Worm (Caenorhabditis elegans): ENCODE measurements around the gene sgca-1.

The sgca-1 gene

DNA sequence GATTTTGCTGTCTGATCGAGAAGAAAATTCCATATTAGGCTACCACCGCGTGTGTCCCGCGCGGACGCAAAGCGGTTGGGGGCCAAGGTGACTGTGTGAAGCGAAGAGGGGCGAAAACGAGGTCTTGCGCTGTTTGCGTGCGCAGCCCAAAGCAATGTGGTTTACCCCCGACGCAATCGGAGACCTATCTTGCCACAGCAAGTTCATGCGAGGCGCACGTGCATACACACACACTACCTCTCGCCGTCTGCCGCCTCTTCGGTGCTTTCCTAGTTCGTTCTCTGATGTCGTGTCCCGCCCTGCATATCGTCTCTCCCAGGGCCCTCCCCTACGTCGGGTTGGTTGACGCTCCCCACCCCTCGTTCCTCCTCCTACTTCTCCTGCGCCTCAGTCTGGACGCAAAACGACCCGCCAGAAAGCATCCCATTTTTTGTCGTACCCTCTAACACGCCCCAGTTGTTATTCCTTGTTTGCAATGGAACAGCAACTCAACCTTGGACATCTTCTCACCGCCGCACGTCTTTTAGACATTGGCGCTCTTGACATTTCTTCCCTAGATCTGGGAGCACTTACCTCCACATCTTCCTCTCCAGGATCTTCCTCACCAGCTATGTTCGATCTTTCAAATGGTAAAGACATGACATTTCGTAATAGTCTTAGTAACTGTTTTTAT, 47.2 kb downstream of the sgca-1 start, which contains the start of gene mdl-1 (continued):
- peak; percentile 60 for TF ChIP-seq ceh-43 (GFP tag; optimal IDR thresholded peaks at IDR 0.05)
- peak; percentile 39 for TF ChIP-seq ces-1 (GFP tag; optimal IDR thresholded peaks at IDR 0.05)
- peak; percentile 38 for TF ChIP-seq zip-8 (tag; optimal IDR thresholded peaks at IDR 0.05)

DNA sequence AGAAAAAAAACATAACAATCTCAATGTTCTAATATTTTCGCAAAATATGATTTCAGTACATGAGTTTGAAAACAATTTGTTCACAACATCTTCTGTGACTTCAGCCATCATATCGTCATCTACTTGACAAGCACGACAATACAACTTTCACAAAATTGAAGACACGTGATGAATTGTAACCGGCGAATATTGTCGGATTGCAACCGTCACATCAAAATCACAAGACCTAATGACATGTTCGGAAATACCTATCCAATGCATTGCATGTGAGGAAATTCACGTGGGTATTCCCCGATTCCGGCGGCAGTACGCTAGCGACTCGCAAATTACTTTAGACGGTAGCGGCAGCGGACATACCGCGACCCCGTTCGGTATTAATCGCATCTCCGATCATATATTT, 47.8 kb downstream of the sgca-1 start:
- TF ChIP-seq blmp-1 (tag; optimal IDR thresholded peaks at IDR 0.05) (no peak), unc-62 (GFP tag; optimal IDR thresholded peaks at IDR 0.05) (peak; percentile 52)

DNA sequence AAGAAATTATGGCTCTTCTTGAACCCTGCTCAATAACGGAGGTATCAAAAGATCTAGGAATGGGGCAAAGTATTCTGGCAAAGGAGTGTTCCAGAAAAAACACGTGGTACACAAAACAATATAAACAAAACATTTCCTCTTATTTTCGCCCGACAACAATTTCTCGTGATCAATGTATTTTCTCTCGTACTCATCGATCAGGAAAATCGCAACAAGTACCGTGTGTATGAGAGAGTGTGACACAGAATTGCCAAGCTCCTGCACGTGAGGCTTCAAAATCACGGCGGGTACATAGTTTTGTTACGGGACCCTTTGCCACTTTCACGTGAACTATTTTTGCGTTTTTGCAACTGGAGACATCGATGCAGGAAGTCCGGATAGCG, 48.4 kb downstream of the sgca-1 start:
- TF ChIP-seq mls-2 (tag; optimal IDR thresholded peaks at IDR 0.05) (no peak), M03D4.4 (tag; optimal IDR thresholded peaks at IDR 0.05) (no peak), lsy-2 (tag; optimal IDR thresholded peaks at IDR 0.05) (no peak), lin-32 (GFP tag; optimal IDR thresholded peaks at IDR 0.05) (no peak), elt-1 (tag; optimal IDR thresholded peaks at IDR 0.05; ENCODE audit: borderline replicate concordance, insufficient read depth) (no peak), pha-4 (tag; optimal IDR thresholded peaks at IDR 0.05) (no peak), elt-3 (tag; optimal IDR thresholded peaks at IDR 0.05) (no peak), ham-2 (GFP tag; optimal IDR thresholded peaks at IDR 0.05) (no peak)

DNA sequence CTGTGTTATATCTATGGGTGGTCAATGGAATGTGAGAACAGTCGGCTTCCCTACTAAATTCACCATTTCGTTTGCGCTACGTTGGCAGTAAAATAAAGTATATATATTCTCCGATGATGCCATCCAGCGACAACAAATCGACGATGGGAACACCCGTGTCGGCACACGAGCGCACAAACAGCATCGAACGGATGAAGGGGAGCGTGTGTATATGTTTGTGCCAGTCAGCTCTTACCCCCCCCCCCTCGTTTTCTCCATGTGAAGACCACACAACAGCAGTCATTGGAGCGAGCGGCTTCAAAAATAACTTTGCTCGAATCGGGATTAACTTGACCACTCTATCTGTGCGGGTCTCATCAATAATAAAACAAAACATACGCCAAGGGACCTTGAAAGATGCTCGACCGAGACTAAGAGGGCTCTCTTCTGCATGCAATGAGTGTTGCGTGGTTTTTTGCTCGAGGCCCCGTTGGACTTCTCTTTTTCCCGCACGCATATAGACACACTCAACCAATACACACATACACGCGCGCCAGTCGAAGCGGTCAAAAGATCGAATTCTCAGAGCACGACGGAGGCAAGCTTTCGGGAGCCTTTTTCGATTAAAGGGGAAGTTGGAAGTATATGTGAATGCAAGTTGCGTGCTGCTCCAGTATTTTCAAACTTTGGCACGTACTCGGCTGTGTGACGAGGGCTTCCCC, 48.9 kb downstream of the sgca-1 start:
- TF ChIP-seq M03D4.4 (tag; optimal IDR thresholded peaks at IDR 0.05) (no peak), elt-3 (tag; optimal IDR thresholded peaks at IDR 0.05) (no peak), ces-1 (GFP tag; optimal IDR thresholded peaks at IDR 0.05) (no peak), mep-1 (tag; optimal IDR thresholded peaks at IDR 0.05) (no peak), ceh-39 (tag; optimal IDR thresholded peaks at IDR 0.05) (no peak), unc-39 (tag; optimal IDR thresholded peaks at IDR 0.05) (no peak), hlh-1 (tag; optimal IDR thresholded peaks at IDR 0.05) (no peak), blmp-1 (tag; optimal IDR thresholded peaks at IDR 0.05) (no peak)

DNA sequence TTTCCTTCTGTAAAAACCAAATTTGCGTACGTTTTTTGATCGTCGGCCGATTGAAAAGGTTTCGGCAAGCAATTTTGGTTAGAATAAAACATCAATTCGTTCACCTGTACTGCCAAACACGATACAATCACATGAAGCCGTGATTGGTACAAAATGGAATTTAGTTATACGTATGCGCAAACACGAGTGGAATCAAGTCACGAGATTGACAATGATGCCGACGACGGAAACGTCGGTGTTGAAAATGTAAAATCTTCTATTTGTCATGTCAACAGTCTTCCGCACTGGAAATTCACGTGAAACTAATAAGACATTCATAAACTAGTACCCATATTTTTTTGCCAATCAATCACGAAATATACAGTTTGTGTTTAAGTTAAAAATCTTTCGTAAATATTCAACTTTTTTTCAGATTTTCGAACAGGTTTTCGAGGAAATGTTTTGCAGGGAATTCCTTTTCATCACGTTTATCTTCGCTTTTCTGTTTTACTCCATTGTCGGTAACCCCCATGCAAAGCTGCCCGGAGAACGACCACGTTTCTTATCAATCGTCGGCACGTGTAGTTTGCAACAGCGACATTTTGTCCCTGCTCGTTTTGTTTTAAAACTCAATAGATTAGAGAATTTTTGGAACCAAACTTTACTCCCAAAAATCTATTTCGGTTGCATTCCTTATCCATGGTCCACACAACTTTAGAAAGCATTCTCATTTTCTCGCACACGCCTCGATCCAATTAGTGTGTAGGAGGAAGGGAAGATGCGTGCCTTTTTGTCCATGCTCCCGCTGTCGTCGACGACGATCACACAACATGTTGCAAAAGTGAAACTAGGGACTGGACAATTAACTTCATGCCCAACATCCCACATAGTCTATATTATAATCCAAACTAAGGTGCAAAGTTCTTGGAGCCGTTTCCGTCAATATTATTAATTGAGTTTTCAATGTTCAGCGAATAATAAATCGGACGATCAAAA, 50.0 kb downstream of the sgca-1 start:
- no peak for TF ChIP-seq unc-39 (tag; optimal IDR thresholded peaks at IDR 0.05)
- TF ChIP-seq ces-1 (GFP tag; optimal IDR thresholded peaks at IDR 0.05), result peak; percentile 70
- no peak for TF ChIP-seq sptf-1 (tag; optimal IDR thresholded peaks at IDR 0.05)

DNA sequence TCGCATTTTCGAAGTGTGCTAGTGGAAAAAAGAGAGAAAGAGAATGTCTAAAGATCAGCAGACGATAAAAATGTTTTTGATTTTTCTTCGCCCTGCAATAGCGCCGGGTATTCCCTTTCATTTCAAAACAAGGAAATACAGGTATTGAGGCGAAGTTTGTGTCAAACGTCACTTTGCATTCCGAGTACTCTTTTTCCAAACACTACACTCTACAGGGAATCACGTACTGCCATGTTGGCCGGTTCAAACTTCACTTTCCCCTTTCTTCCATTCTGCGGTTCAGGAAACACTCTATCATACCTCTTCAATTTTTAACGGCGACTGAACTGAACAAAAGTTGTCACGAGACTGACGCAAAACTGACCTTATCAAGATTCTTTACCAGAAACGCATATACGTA, 50.8 kb downstream of the sgca-1 start:
- no peak for TF ChIP-seq ceh-39 (tag; optimal IDR thresholded peaks at IDR 0.05)
- no peak for TF ChIP-seq nhr-76 (tag; optimal IDR thresholded peaks at IDR 0.05)
- no peak for TF ChIP-seq lin-13 (tag; optimal IDR thresholded peaks at IDR 0.05)
- no peak for TF ChIP-seq nhr-2 (tag; optimal IDR thresholded peaks at IDR 0.05)
- no peak for TF ChIP-seq mab-5 (tag; optimal IDR thresholded peaks at IDR 0.05)
- TF ChIP-seq unc-39 (tag; optimal IDR thresholded peaks at IDR 0.05), result no peak

DNA sequence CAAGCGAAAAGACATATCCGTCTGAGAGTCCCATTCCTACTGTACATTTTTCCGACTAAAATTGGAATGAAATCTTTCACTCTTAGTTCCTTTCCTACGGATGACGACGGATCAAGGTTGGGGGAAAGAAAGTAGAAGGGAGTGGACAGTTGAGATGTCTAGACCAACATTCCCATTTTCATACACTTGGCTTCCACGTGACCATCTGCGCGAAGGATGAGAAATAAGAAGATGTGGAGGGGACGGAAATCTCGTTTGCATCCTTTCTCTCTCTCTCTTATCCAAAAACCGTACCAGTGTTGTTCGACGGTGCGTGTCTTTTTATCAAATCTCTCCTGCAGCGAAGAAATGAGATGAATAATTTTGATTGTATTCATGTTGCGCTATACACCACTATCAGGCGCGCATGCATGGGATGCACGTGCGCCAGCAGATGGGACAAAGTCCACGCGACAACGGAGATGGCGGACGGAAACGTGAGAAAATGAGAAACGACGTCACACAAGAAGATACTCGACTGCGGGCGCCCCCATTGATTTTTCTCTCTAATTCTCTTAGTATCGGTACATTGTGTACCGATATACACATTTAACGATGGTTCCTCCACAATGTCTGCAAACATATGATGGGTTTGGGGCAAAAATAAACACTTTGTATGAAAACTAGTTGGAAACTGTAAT, 51.9 kb downstream of the sgca-1 start:
- TF ChIP-seq mep-1 (tag; optimal IDR thresholded peaks at IDR 0.05) (peak; percentile 35), cnd-1 (tag; optimal IDR thresholded peaks at IDR 0.05) (no peak), hlh-1 (tag; optimal IDR thresholded peaks at IDR 0.05) (peak; percentile 43), ceh-43 (GFP tag; optimal IDR thresholded peaks at IDR 0.05) (no peak), unc-62 (GFP tag; optimal IDR thresholded peaks at IDR 0.05) (peak; percentile 69), blmp-1 (tag; optimal IDR thresholded peaks at IDR 0.05) (peak; percentile 37), ceh-39 (tag; optimal IDR thresholded peaks at IDR 0.05) (no peak), M03D4.4 (tag; optimal IDR thresholded peaks at IDR 0.05) (no peak), nhr-28 (tag; optimal IDR thresholded peaks at IDR 0.05) (no peak), lin-13 (tag; optimal IDR thresholded peaks at IDR 0.05) (peak; percentile 14), elt-1 (tag; optimal IDR thresholded peaks at IDR 0.05; ENCODE audit: borderline replicate concordance, insufficient read depth) (peak; percentile 88), unc-120 (tag; optimal IDR thresholded peaks at IDR 0.05; ENCODE audit: poor library complexity, severe bottlenecking) (peak; percentile 58), ceh-83 (GFP tag; optimal IDR thresholded peaks at IDR 0.05) (no peak), nhr-76 (tag; optimal IDR thresholded peaks at IDR 0.05) (no peak), mls-2 (tag; optimal IDR thresholded peaks at IDR 0.05) (peak; percentile 18), lin-32 (GFP tag; optimal IDR thresholded peaks at IDR 0.05) (no peak), ztf-11 (tag; optimal IDR thresholded peaks at IDR 0.05) (no peak), pha-4 (tag; optimal IDR thresholded peaks at IDR 0.05) (peak; percentile 60), tbx-8 (GFP tag; optimal IDR thresholded peaks at IDR 0.05) (no peak), drap-1 (GFP tag; optimal IDR thresholded peaks at IDR 0.05) (no peak), elt-3 (tag; optimal IDR thresholded peaks at IDR 0.05) (peak; percentile 92), unc-39 (tag; optimal IDR thresholded peaks at IDR 0.05) (no peak), flh-1 (GFP tag; optimal IDR thresholded peaks at IDR 0.05) (no peak), nhr-237 (tag; optimal IDR thresholded peaks at IDR 0.05) (peak; percentile 38)

All from whole organism, mixed stage, embryonic.